Worm (Caenorhabditis elegans) whole organism, L4 larva: ENCODE results near the gene hot-9.

Source experiments
- ZK546.5 ChIP-seq, 2 experiments: sonication (generic microtip); optimal IDR thresholded peaks; 2 replicates each; lab custom pipeline; 2017; ENCODE audit warnings: missing biosample characterization in 2 of 2, missing genetic modification characterization in 2 of 2
- ces-1 ChIP-seq: fragments of 150-350 bp; sonication (generic microtip); optimal IDR thresholded peaks from 4 replicates; lab custom pipeline; 2014; ENCODE audit warnings: missing biosample characterization, missing genetic modification reagents, missing genetic modification characterization
- dve-1 ChIP-seq: sonication (generic microtip); optimal IDR thresholded peaks from 2 replicates; lab custom pipeline; 2017; ENCODE audit warnings: antibody characterized with exemption, mild to moderate bottlenecking, missing genetic modification characterization, missing compliant biosample characterization; ENCODE audit not compliant: insufficient read depth
- lin-13 ChIP-seq: fragments of 150-350 bp; optimal IDR thresholded peaks from 2 replicates; lab custom pipeline; 2014; ENCODE audit warnings: missing biosample characterization, missing genetic modification reagents, missing genetic modification characterization
- nhr-76 ChIP-seq: fragments of 150-350 bp; optimal IDR thresholded peaks from 2 replicates; lab custom pipeline; 2014; ENCODE audit warnings: missing biosample characterization, missing genetic modification characterization
- nhr-77 ChIP-seq: fragments of 150-350 bp; optimal IDR thresholded peaks from 2 replicates; lab custom pipeline; 2014; ENCODE audit warnings: missing biosample characterization, missing genetic modification characterization
- pha-4 ChIP-seq, 2 experiments: fragments of 150-350 bp in 1 of 2; fragments of 200-800 bp in 1 of 2; sonication (Bioruptor generic) in 1 of 2; IDR thresholded peaks in 1 of 2; optimal IDR thresholded peaks in 1 of 2; 2 replicates each; pipeline versions ENCODE4 v1.3.6 to Lab custom; 2014 to 2022; ENCODE audit warnings: missing genetic modification characterization in 2 of 2, missing genetic modification reagents in 2 of 2, missing biosample characterization in 1 of 2, missing compliant biosample characterization in 1 of 2
- pqm-1 ChIP-seq: sonication (generic microtip); optimal IDR thresholded peaks from 2 replicates; lab custom pipeline; 2017; ENCODE audit warnings: missing biosample characterization, missing genetic modification characterization
- snpc-4 ChIP-seq: fragments of 150-350 bp; optimal IDR thresholded peaks from 2 replicates; lab custom pipeline; 2014; ENCODE audit warnings: missing biosample characterization, missing genetic modification characterization
- unc-39 ChIP-seq: sonication (generic microtip); optimal IDR thresholded peaks from 2 replicates; lab custom pipeline; 2017; ENCODE audit warnings: missing biosample characterization, missing genetic modification characterization
- vab-7 ChIP-seq: fragments of 200-800 bp; sonication (Bioruptor generic); IDR thresholded peaks from 2 replicates; pipeline ENCODE4 v1.3.6; 2022; ENCODE audit warnings: missing genetic modification reagents, missing genetic modification characterization, missing compliant biosample characterization
- zag-1 ChIP-seq: fragments of 150-350 bp; optimal IDR thresholded peaks from 2 replicates; lab custom pipeline; 2014; ENCODE audit warnings: missing biosample characterization, missing genetic modification characterization

ce11 chrIV:5033276-5033675, 12.0 kb downstream of the hot-9 start, which contains the start of gene C09B9.4:
- TF ChIP-seq nhr-76, result no peak
- no peak for TF ChIP-seq ZK546.5 (tag; optimal IDR thresholded peaks at IDR 0.05; lab: Kevin White, UChicago)
- no peak for TF ChIP-seq zag-1 (tag; lab: Kevin White, UChicago)
- no peak for TF ChIP-seq snpc-4
- TF ChIP-seq pqm-1 (tag; lab: Kevin White, UChicago), result no peak
- TF ChIP-seq lin-13 (GFP tag; lab: Kevin White, UChicago), result no peak
- no peak for TF ChIP-seq dve-1 (tag; lab: Kevin White, UChicago)
- no peak for TF ChIP-seq nhr-77 (tag; lab: Kevin White, UChicago)
- TF ChIP-seq unc-39, result no peak
- no peak for TF ChIP-seq ces-1
- TF ChIP-seq pha-4 (GFP tag; IDR thresholded peaks at IDR 0.05; lab: Robert Waterston, UW), result no peak
- TF ChIP-seq pha-4 (tag; optimal IDR thresholded peaks at IDR 0.05; lab: Kevin White, UChicago), result no peak
- no peak for TF ChIP-seq vab-7
